Fruit fly (Drosophila melanogaster) whole organism, embryonic: Measurements from ENCODE around the gene cry.

Source experiments
- CG1024 ChIP-seq: fragments of 200-800 bp; sonication (Bioruptor generic); IDR thresholded peaks from 2 replicates; pipeline ENCODE4 v1.3.6; 2022; ENCODE audit warnings: missing biosample characterization, missing genetic modification characterization
- CG11085 ChIP-seq: fragments of 200-800 bp; sonication (Bioruptor generic); IDR thresholded peaks from 2 replicates; pipeline ENCODE4 v1.3.6; 2022; ENCODE audit warnings: missing biosample characterization, missing genetic modification characterization
- CG11093 ChIP-seq: fragments of 200-800 bp; sonication (Bioruptor generic); IDR thresholded peaks from 3 replicates; pipeline ENCODE4 v1.3.6; 2022; ENCODE audit warnings: missing biosample characterization, missing genetic modification characterization
- CG11504 ChIP-seq: fragments of 200-800 bp; sonication (Bioruptor generic); optimal IDR thresholded peaks from 3 replicates; lab custom pipeline; 2019; ENCODE audit warnings: missing biosample characterization, mild to moderate bottlenecking, missing genetic modification characterization, moderate library complexity
- CG12071 ChIP-seq: fragments of 200-800 bp; sonication (Bioruptor generic); optimal IDR thresholded peaks from 3 replicates; lab custom pipeline; 2018; ENCODE audit warnings: missing biosample characterization, mild to moderate bottlenecking, missing genetic modification characterization
- CG13424 ChIP-seq: fragments of 200-800 bp; sonication (Bioruptor generic); optimal IDR thresholded peaks from 2 replicates; lab custom pipeline; 2019; ENCODE audit warnings: missing biosample characterization, mild to moderate bottlenecking, missing genetic modification characterization, moderate library complexity
- CG1603 ChIP-seq: fragments of 200-800 bp; sonication (Bioruptor generic); optimal IDR thresholded peaks from 2 replicates; lab custom pipeline; 2019; ENCODE audit warnings: missing biosample characterization, mild to moderate bottlenecking, missing genetic modification characterization, moderate library complexity
- CG16813 ChIP-seq: fragments of 200-800 bp; sonication (Bioruptor generic); IDR thresholded peaks from 3 replicates; pipeline ENCODE4 v1.3.6; 2022; ENCODE audit warnings: missing biosample characterization, missing genetic modification characterization; ENCODE audit not compliant: partially characterized antibody
- CG16863 ChIP-seq: fragments of 200-800 bp; sonication (Bioruptor generic); optimal IDR thresholded peaks from 3 replicates; lab custom pipeline; 2016; ENCODE audit warnings: missing biosample characterization, missing genetic modification characterization
- CG17568 ChIP-seq: fragments of 200-800 bp; sonication (Bioruptor generic); optimal IDR thresholded peaks from 2 replicates; lab custom pipeline; 2018; ENCODE audit warnings: missing biosample characterization, mild to moderate bottlenecking, missing genetic modification characterization, moderate library complexity
- CG2678 ChIP-seq: fragments of 200-800 bp; sonication (Bioruptor generic); optimal IDR thresholded peaks from 3 replicates; lab custom pipeline; 2019; ENCODE audit warnings: missing biosample characterization, mild to moderate bottlenecking, missing genetic modification characterization, moderate library complexity
- CG3407 ChIP-seq: fragments of 200-800 bp; sonication (Bioruptor generic); optimal IDR thresholded peaks from 2 replicates; lab custom pipeline; 2018; ENCODE audit warnings: missing biosample characterization, mild to moderate bottlenecking, missing genetic modification characterization
- CG42726 ChIP-seq: fragments of 200-800 bp; sonication (Bioruptor generic); IDR thresholded peaks from 2 replicates; pipeline ENCODE4 v1.3.6; 2022; ENCODE audit warnings: missing biosample characterization, missing genetic modification characterization; ENCODE audit not compliant: partially characterized antibody
- CG43689 ChIP-seq: fragments of 200-800 bp; sonication (Bioruptor generic); IDR thresholded peaks from 2 replicates; pipeline ENCODE4 v1.3.6; 2022; ENCODE audit warnings: missing biosample characterization, missing genetic modification characterization
- CG4707 ChIP-seq: fragments of 200-800 bp; sonication (Bioruptor generic); optimal IDR thresholded peaks from 2 replicates; lab custom pipeline; 2018; ENCODE audit warnings: missing biosample characterization, mild to moderate bottlenecking, missing genetic modification characterization, moderate library complexity
- CG5953 ChIP-seq: fragments of 200-800 bp; sonication (Bioruptor generic); IDR thresholded peaks from 2 replicates; pipeline ENCODE4 v1.3.6; 2022; ENCODE audit warnings: missing biosample characterization, missing genetic modification characterization
- CG7271 ChIP-seq: fragments of 200-800 bp; sonication (Bioruptor generic); optimal IDR thresholded peaks from 2 replicates; lab custom pipeline; 2018; ENCODE audit warnings: missing biosample characterization, mild to moderate bottlenecking, missing genetic modification characterization, moderate library complexity
- CG8388 ChIP-seq: fragments of 200-800 bp; sonication (Bioruptor generic); optimal IDR thresholded peaks from 2 replicates; lab custom pipeline; 2019; ENCODE audit warnings: missing biosample characterization, mild to moderate bottlenecking, missing genetic modification characterization, moderate library complexity
- CG9215 ChIP-seq: fragments of 200-800 bp; sonication (Bioruptor generic); IDR thresholded peaks from 2 replicates; pipeline ENCODE4 v1.3.6; 2022; ENCODE audit warnings: missing biosample characterization, missing genetic modification characterization
- D ChIP-seq, 2 experiments: fragments of 200-800 bp in 1 of 2; fragments of >200 bp in 1 of 2; sonication (Bioruptor generic) in 1 of 2; optimal IDR thresholded peaks; 2 replicates in 1 of 2; 3 replicates in 1 of 2; lab custom pipeline; 2017; ENCODE audit warnings: mild to moderate bottlenecking in 1 of 2, missing biosample characterization in 1 of 2, missing genetic modification characterization in 1 of 2, missing genetic modification reagents in 1 of 2
- HLH3B ChIP-seq: fragments of 200-800 bp; sonication (Bioruptor generic); IDR thresholded peaks from 2 replicates; pipeline ENCODE4 v1.3.6; 2022; ENCODE audit warnings: missing biosample characterization, missing genetic modification characterization
- HmgZ ChIP-seq: fragments of 200-800 bp; sonication (Bioruptor generic); optimal IDR thresholded peaks from 2 replicates; lab custom pipeline; 2018; ENCODE audit warnings: missing biosample characterization, mild to moderate bottlenecking, missing genetic modification characterization
- Hr3 ChIP-seq: fragments of 200-800 bp; sonication (Bioruptor generic); optimal IDR thresholded peaks from 3 replicates; lab custom pipeline; 2016; ENCODE audit warnings: missing biosample characterization, missing genetic modification characterization
- Hr78 ChIP-seq, 2 experiments: fragments of 200-800 bp in 1 of 2; fragments of >200 bp in 1 of 2; sonication (Bioruptor generic) in 1 of 2; optimal IDR thresholded peaks; 2 replicates each; lab custom pipeline; 2017 to 2019; ENCODE audit warnings: missing biosample characterization in 2 of 2, missing genetic modification characterization in 2 of 2, mild to moderate bottlenecking in 1 of 2, moderate library complexity in 1 of 2
- Hsf ChIP-seq: fragments of 200-800 bp; sonication (Bioruptor generic); optimal IDR thresholded peaks from 3 replicates; lab custom pipeline; 2016; ENCODE audit warnings: missing biosample characterization, missing genetic modification characterization
- Jarid2 ChIP-seq: fragments of 200-800 bp; sonication (Bioruptor generic); optimal IDR thresholded peaks from 3 replicates; lab custom pipeline; 2017; ENCODE audit warnings: mild to moderate bottlenecking, missing biosample characterization, missing genetic modification reagents, missing genetic modification characterization
- Lhr ChIP-seq: fragments of 200-800 bp; sonication (Bioruptor generic); optimal IDR thresholded peaks from 3 replicates; lab custom pipeline; 2017; ENCODE audit warnings: mild to moderate bottlenecking, missing biosample characterization, missing genetic modification reagents, missing genetic modification characterization
- Oli ChIP-seq: fragments of 200-800 bp; sonication (Bioruptor generic); optimal IDR thresholded peaks from 2 replicates; lab custom pipeline; 2018; ENCODE audit warnings: missing biosample characterization, mild to moderate bottlenecking, missing genetic modification characterization, moderate library complexity
- Ptx1 ChIP-seq: fragments of 200-800 bp; sonication (Bioruptor generic); IDR thresholded peaks from 2 replicates; pipeline ENCODE4 v1.3.6; 2022; ENCODE audit warnings: missing biosample characterization, missing genetic modification characterization
- Rx ChIP-seq: fragments of 200-800 bp; sonication (Bioruptor generic); IDR thresholded peaks from 2 replicates; pipeline ENCODE4 v1.3.6; 2022; ENCODE audit warnings: missing biosample characterization, missing genetic modification characterization
- Xbp1 ChIP-seq: fragments of 200-800 bp; sonication (Bioruptor generic); optimal IDR thresholded peaks from 3 replicates; lab custom pipeline; 2016; ENCODE audit warnings: missing biosample characterization, mild to moderate bottlenecking, missing genetic modification characterization
- ara ChIP-seq: fragments of 200-800 bp; sonication (Bioruptor generic); IDR thresholded peaks from 2 replicates; pipeline ENCODE4 v1.3.6; 2022; ENCODE audit warnings: missing biosample characterization, missing genetic modification characterization
- dmrt99B ChIP-seq: fragments of 200-800 bp; sonication (Bioruptor generic); optimal IDR thresholded peaks from 2 replicates; lab custom pipeline; 2018; ENCODE audit warnings: missing biosample characterization, mild to moderate bottlenecking, missing genetic modification characterization, moderate library complexity
- gem ChIP-seq: fragments of 200-800 bp; sonication (Bioruptor generic); optimal IDR thresholded peaks from 2 replicates; lab custom pipeline; 2019; ENCODE audit warnings: missing biosample characterization, mild to moderate bottlenecking, missing genetic modification characterization, moderate library complexity
- gro ChIP-seq: fragments of 200-800 bp; sonication (Bioruptor generic); optimal IDR thresholded peaks from 2 replicates; lab custom pipeline; 2016; ENCODE audit warnings: missing biosample characterization, missing genetic modification characterization
- gsb-n ChIP-seq: fragments of 200-800 bp; sonication (Bioruptor generic); optimal IDR thresholded peaks from 3 replicates; lab custom pipeline; 2018; ENCODE audit warnings: missing biosample characterization, mild to moderate bottlenecking, missing genetic modification characterization
- ken ChIP-seq: fragments of 200-800 bp; sonication (Bioruptor generic); IDR thresholded peaks from 3 replicates; pipeline ENCODE4 v1.3.6; 2022; ENCODE audit warnings: missing biosample characterization, missing genetic modification characterization
- kni ChIP-seq: fragments of 200-800 bp; sonication (Bioruptor generic); optimal IDR thresholded peaks from 3 replicates; lab custom pipeline; 2017; ENCODE audit warnings: mild to moderate bottlenecking, missing biosample characterization, missing genetic modification reagents, missing genetic modification characterization
- nau ChIP-seq: fragments of 200-800 bp; sonication (Bioruptor generic); optimal IDR thresholded peaks from 3 replicates; lab custom pipeline; 2017; ENCODE audit warnings: missing biosample characterization, mild to moderate bottlenecking, missing genetic modification characterization, missing genetic modification reagents
- nmo ChIP-seq: fragments of 200-800 bp; sonication (Bioruptor generic); optimal IDR thresholded peaks from 2 replicates; lab custom pipeline; 2018; ENCODE audit warnings: missing biosample characterization, mild to moderate bottlenecking, missing genetic modification characterization, moderate library complexity
- oc ChIP-seq: fragments of 200-800 bp; sonication (Bioruptor generic); optimal IDR thresholded peaks from 2 replicates; lab custom pipeline; 2018; ENCODE audit warnings: missing biosample characterization, mild to moderate bottlenecking, missing genetic modification characterization, moderate library complexity
- onecut ChIP-seq: fragments of 200-800 bp; sonication (Bioruptor generic); IDR thresholded peaks from 2 replicates; pipeline ENCODE4 v1.3.6; 2022; ENCODE audit warnings: missing biosample characterization, missing genetic modification characterization
- pfk ChIP-seq: fragments of 200-800 bp; sonication (Bioruptor generic); optimal IDR thresholded peaks from 2 replicates; lab custom pipeline; 2018; ENCODE audit warnings: missing biosample characterization, mild to moderate bottlenecking, missing genetic modification characterization, moderate library complexity
- sc ChIP-seq, 3 experiments: fragments of >200 bp in 2 of 3; fragments of 200-800 bp in 1 of 3; sonication (Bioruptor generic) in 1 of 3; optimal IDR thresholded peaks; 2 replicates in 2 of 3; 3 replicates in 1 of 3; lab custom pipeline; 2017; ENCODE audit warnings: mild to moderate bottlenecking in 1 of 3, missing biosample characterization in 1 of 3, missing genetic modification characterization in 1 of 3, missing genetic modification reagents in 1 of 3
- sens ChIP-seq: fragments of 200-800 bp; sonication (Bioruptor generic); peaks from one replicate; lab custom pipeline; 2016; ENCODE audit warnings: missing biosample characterization, missing genetic modification characterization
- tx ChIP-seq: fragments of 200-800 bp; sonication (Bioruptor generic); optimal IDR thresholded peaks from 2 replicates; lab custom pipeline; 2016; ENCODE audit warnings: missing biosample characterization, missing genetic modification characterization
- wek ChIP-seq: fragments of 200-800 bp; sonication (Bioruptor generic); optimal IDR thresholded peaks from 3 replicates; lab custom pipeline; 2018; ENCODE audit warnings: missing biosample characterization, mild to moderate bottlenecking, missing genetic modification characterization, moderate library complexity
- zfh1 ChIP-seq: fragments of 200-800 bp; sonication (Bioruptor generic); IDR thresholded peaks from 3 replicates; pipeline ENCODE4 v1.3.6; 2022; ENCODE audit warnings: missing biosample characterization, missing genetic modification characterization
- zfh2 ChIP-seq: fragments of 200-800 bp; sonication (Bioruptor generic); optimal IDR thresholded peaks from 2 replicates; lab custom pipeline; 2016; ENCODE audit warnings: missing biosample characterization, missing genetic modification characterization

cry gene

DNA sequence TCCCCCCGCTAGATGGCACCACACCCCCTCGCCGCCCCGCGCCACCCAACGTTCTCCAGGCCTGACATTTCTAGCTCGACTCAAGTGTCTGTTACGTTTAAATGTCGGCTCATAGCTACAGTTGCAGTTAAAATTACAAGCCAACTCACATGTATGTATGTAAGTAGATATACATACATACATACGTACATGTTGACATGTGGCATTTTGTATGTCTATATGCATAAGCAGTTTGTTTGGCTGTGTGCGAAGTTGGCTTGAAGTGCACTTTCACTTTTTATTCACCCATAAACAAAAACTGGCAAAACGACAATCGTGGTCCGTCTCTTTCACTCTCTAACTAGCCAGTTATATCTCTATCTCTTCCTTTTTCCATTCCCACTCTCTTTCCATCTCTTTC is 29.1 kb upstream of the cry start:
- TF ChIP-seq gro (no peak), zfh1 (0 out of 3 replicates have a peak, but pooled peaks have one; percentile 30), nau (peak; percentile 28), Hr78 (GFP tag; optimal IDR thresholded peaks at IDR 0.05; lab: Kevin White, UChicago) (no peak), nmo (GFP tag; lab: Kevin White, UChicago) (no peak), gsb-n (peak; percentile 18), CG17568 (GFP tag; lab: Kevin White, UChicago) (peak; percentile 3), dmrt99B (tag; lab: Kevin White, UChicago) (peak; percentile 48), Hsf (GFP tag; lab: Kevin White, UChicago) (no peak), HmgZ (tag; lab: Kevin White, UChicago) (no peak), CG16813 (no peak), D (optimal IDR thresholded peaks at IDR 0.05; lab: Kevin White, UChicago) (no peak), D (GFP tag; optimal IDR thresholded peaks at IDR 0.05; lab: Kevin White, UChicago) (peak; percentile 56), CG1024 (GFP tag; lab: Robert Waterston, UW) (peak; percentile 44; the same call in 1 of the 2 replicates), CG8388 (GFP tag; lab: Kevin White, UChicago) (peak; percentile 19), oc (tag; lab: Kevin White, UChicago) (peak; percentile 56), ara (GFP tag; lab: Robert Waterston, UW) (peak; percentile 45), CG42726 (GFP tag; lab: Robert Waterston, UW) (no peak), CG5953 (peak; percentile 71), CG11085 (GFP tag; lab: Robert Waterston, UW) (no peak), CG11093 (GFP tag; lab: Robert Waterston, UW) (peak; percentile 33; the same call in 1 of the 3 replicates), sens (GFP tag; lab: Kevin White, UChicago) (peak; percentile 63), Hr3 (GFP tag; lab: Kevin White, UChicago) (no peak), CG13424 (tag; lab: Kevin White, UChicago) (peak; percentile 4), CG9215 (GFP tag; lab: Robert Waterston, UW) (no peak), tx (GFP tag; lab: Kevin White, UChicago) (no peak), CG3407 (GFP tag; lab: Kevin White, UChicago) (peak; percentile 74), CG2678 (tag; lab: Kevin White, UChicago) (peak; percentile 55), onecut (0 out of 2 replicates have a peak, but pooled peaks have one; percentile 20), zfh2 (GFP tag; lab: Kevin White, UChicago) (no peak), CG16863 (GFP tag; lab: Kevin White, UChicago) (peak; percentile 8), wek (peak; percentile 49), Jarid2 (GFP tag; lab: Kevin White, UChicago) (peak; percentile 24), CG1603 (tag; lab: Kevin White, UChicago) (peak; percentile 51), Lhr (peak; percentile 36), gem (tag; lab: Kevin White, UChicago) (peak; percentile 32), HLH3B (peak; percentile 37; the same call in 1 of the 2 replicates), CG4707 (GFP tag; lab: Kevin White, UChicago) (peak; percentile 31), CG11504 (tag; lab: Kevin White, UChicago) (peak; percentile 10), Rx (GFP tag; lab: Robert Waterston, UW) (no peak), pfk (GFP tag; lab: Kevin White, UChicago) (no peak), CG7271 (tag; lab: Kevin White, UChicago) (no peak), ken (GFP tag; lab: Robert Waterston, UW) (peak; percentile 60; the same call in 1 of the 3 replicates), CG12071 (GFP tag; lab: Kevin White, UChicago) (peak; percentile 4), CG43689 (no peak), sc (optimal IDR thresholded peaks at IDR 0.05; lab: Kevin White, UChicago) (no peak), sc (GFP tag; optimal IDR thresholded peaks at IDR 0.05; lab: Kevin White, UChicago) (peak; percentile 18), Xbp1 (GFP tag; lab: Kevin White, UChicago) (no peak), kni (GFP tag; lab: Kevin White, UChicago) (peak; percentile 86), Oli (tag; lab: Kevin White, UChicago) (no peak), Ptx1 (GFP tag; lab: Robert Waterston, UW) (0 out of 2 replicates have a peak, but pooled peaks have one; percentile 13)
